Fruit fly (Drosophila melanogaster) whole organism, embryonic: ENCODE measurements around the gene CG14300.
A peak's percentile ranks its signal among the peaks of the same experiment; 100 is the strongest.

Experiments used
- ATbp ChIP-seq: fragments of 200-800 bp; sonication (Bioruptor generic); optimal IDR thresholded peaks from 2 replicates; lab custom pipeline; 2017; ENCODE audit warnings: missing biosample characterization, mild to moderate bottlenecking, missing genetic modification characterization, missing genetic modification reagents
- C15 ChIP-seq: fragments of 200-800 bp; sonication (Bioruptor generic); IDR thresholded peaks from 3 replicates; pipeline ENCODE4 v1.3.6; 2022; ENCODE audit warnings: missing biosample characterization, missing genetic modification characterization
- CG10267 ChIP-seq: fragments of 200-800 bp; sonication (Bioruptor generic); optimal IDR thresholded peaks from 2 replicates; lab custom pipeline; 2018; ENCODE audit warnings: missing biosample characterization, mild to moderate bottlenecking, missing genetic modification characterization, moderate library complexity
- CG11504 ChIP-seq: fragments of 200-800 bp; sonication (Bioruptor generic); optimal IDR thresholded peaks from 3 replicates; lab custom pipeline; 2019; ENCODE audit warnings: missing biosample characterization, mild to moderate bottlenecking, missing genetic modification characterization, moderate library complexity
- CG11723 ChIP-seq: fragments of 200-800 bp; sonication (Bioruptor generic); optimal IDR thresholded peaks from 2 replicates; lab custom pipeline; 2017; ENCODE audit warnings: missing biosample characterization, mild to moderate bottlenecking, missing genetic modification characterization
- CG12659 ChIP-seq: fragments of 200-800 bp; sonication (Bioruptor generic); optimal IDR thresholded peaks from 3 replicates; lab custom pipeline; 2017; ENCODE audit warnings: mild to moderate bottlenecking, missing biosample characterization, missing genetic modification reagents, missing genetic modification characterization
- CG13775 ChIP-seq: fragments of 200-800 bp; sonication (Bioruptor generic); optimal IDR thresholded peaks from 3 replicates; lab custom pipeline; 2017; ENCODE audit warnings: missing biosample characterization, mild to moderate bottlenecking, missing genetic modification characterization
- CG15601 ChIP-seq: fragments of 200-800 bp; sonication (Bioruptor generic); optimal IDR thresholded peaks from 3 replicates; lab custom pipeline; 2019; ENCODE audit warnings: missing biosample characterization, mild to moderate bottlenecking, missing genetic modification characterization, moderate library complexity
- CG16779 ChIP-seq: fragments of 200-800 bp; sonication (Bioruptor generic); IDR thresholded peaks from 2 replicates; pipeline ENCODE4 v1.3.6; 2022; ENCODE audit warnings: missing biosample characterization, missing genetic modification characterization
- CG17186 ChIP-seq: fragments of 200-800 bp; sonication (Bioruptor generic); optimal IDR thresholded peaks from 3 replicates; lab custom pipeline; 2017; ENCODE audit warnings: missing biosample characterization, missing genetic modification reagents, missing genetic modification characterization
- CG18764 ChIP-seq: fragments of 200-800 bp; sonication (Bioruptor generic); optimal IDR thresholded peaks from 3 replicates; lab custom pipeline; 2016; ENCODE audit warnings: missing biosample characterization, missing genetic modification characterization
- CG2120 ChIP-seq: fragments of 200-800 bp; sonication (Bioruptor generic); optimal IDR thresholded peaks from 3 replicates; lab custom pipeline; 2016; ENCODE audit warnings: missing biosample characterization, missing genetic modification characterization
- CG2678 ChIP-seq: fragments of 200-800 bp; sonication (Bioruptor generic); optimal IDR thresholded peaks from 3 replicates; lab custom pipeline; 2019; ENCODE audit warnings: missing biosample characterization, mild to moderate bottlenecking, missing genetic modification characterization, moderate library complexity
- CG32767 ChIP-seq: fragments of 200-800 bp; sonication (Bioruptor generic); IDR thresholded peaks from 2 replicates; pipeline ENCODE4 v1.3.6; 2022; ENCODE audit warnings: missing biosample characterization, missing genetic modification characterization
- CG33213 ChIP-seq: fragments of 200-800 bp; sonication (Bioruptor generic); optimal IDR thresholded peaks from 3 replicates; lab custom pipeline; 2016; ENCODE audit warnings: missing biosample characterization, missing genetic modification characterization
- CG6654 ChIP-seq: fragments of 200-800 bp; sonication (Bioruptor generic); optimal IDR thresholded peaks from 2 replicates; lab custom pipeline; 2017; ENCODE audit warnings: missing biosample characterization, mild to moderate bottlenecking, missing genetic modification characterization
- CG6689 ChIP-seq: fragments of 200-800 bp; sonication (Bioruptor generic); IDR thresholded peaks from 2 replicates; pipeline ENCODE4 v1.3.6; 2022; ENCODE audit warnings: missing biosample characterization, missing genetic modification characterization
- CG7745 ChIP-seq: fragments of 200-800 bp; sonication (Bioruptor generic); optimal IDR thresholded peaks from 2 replicates; lab custom pipeline; 2018; ENCODE audit warnings: missing biosample characterization, mild to moderate bottlenecking, missing genetic modification characterization, moderate library complexity
- CG8924 ChIP-seq: fragments of 200-800 bp; optimal IDR thresholded peaks from 3 replicates; lab custom pipeline; 2019; ENCODE audit warnings: missing biosample characterization, mild to moderate bottlenecking, missing genetic modification characterization, moderate library complexity
- CG9932 ChIP-seq: fragments of 200-800 bp; sonication (Bioruptor generic); IDR thresholded peaks from 2 replicates; pipeline ENCODE4 v1.3.6; 2022; ENCODE audit warnings: missing biosample characterization, missing genetic modification characterization
- Camta ChIP-seq: fragments of 200-800 bp; sonication (Bioruptor generic); optimal IDR thresholded peaks from 2 replicates; lab custom pipeline; 2016; ENCODE audit warnings: missing biosample characterization, missing genetic modification characterization
- Chrac-16 ChIP-seq: fragments of 200-800 bp; sonication (Bioruptor generic); optimal IDR thresholded peaks from 3 replicates; lab custom pipeline; 2016; ENCODE audit warnings: missing biosample characterization, missing genetic modification characterization
- D19B ChIP-seq: fragments of 200-800 bp; sonication (Bioruptor generic); optimal IDR thresholded peaks from 2 replicates; lab custom pipeline; 2017; ENCODE audit warnings: missing biosample characterization, mild to moderate bottlenecking, missing genetic modification characterization
- Myb ChIP-seq: fragments of 200-800 bp; sonication (Bioruptor generic); optimal IDR thresholded peaks from 2 replicates; lab custom pipeline; 2016; ENCODE audit warnings: missing biosample characterization, missing genetic modification characterization
- Side ChIP-seq: fragments of 200-800 bp; sonication (Bioruptor generic); optimal IDR thresholded peaks from 2 replicates; lab custom pipeline; 2016; ENCODE audit warnings: missing biosample characterization, missing genetic modification characterization
- Sry-β ChIP-seq: fragments of 200-800 bp; sonication (Bioruptor generic); optimal IDR thresholded peaks from 2 replicates; lab custom pipeline; 2018; ENCODE audit warnings: missing biosample characterization, mild to moderate bottlenecking, missing genetic modification characterization, moderate library complexity
- abd-A ChIP-seq: fragments of 200-800 bp; sonication (Bioruptor generic); optimal IDR thresholded peaks from 3 replicates; lab custom pipeline; 2019; ENCODE audit warnings: missing biosample characterization, mild to moderate bottlenecking, missing genetic modification characterization, moderate library complexity
- btn ChIP-seq: fragments of 200-800 bp; sonication (Bioruptor generic); optimal IDR thresholded peaks from 2 replicates; lab custom pipeline; 2016; ENCODE audit warnings: missing biosample characterization, missing genetic modification characterization
- crol ChIP-seq: fragments of 200-800 bp; sonication (Bioruptor generic); IDR thresholded peaks from 2 replicates; pipeline ENCODE4 v1.3.6; 2022; ENCODE audit warnings: missing biosample characterization, missing genetic modification characterization
- dan ChIP-seq: fragments of 200-800 bp; sonication (Bioruptor generic); IDR thresholded peaks from 2 replicates; pipeline ENCODE4 v1.3.6; 2022; ENCODE audit warnings: missing biosample characterization, missing genetic modification characterization
- dm ChIP-seq: fragments of 200-800 bp; sonication (Bioruptor generic); optimal IDR thresholded peaks from 3 replicates; lab custom pipeline; 2016; ENCODE audit warnings: missing biosample characterization, missing genetic modification characterization
- ems ChIP-seq: fragments of 200-800 bp; sonication (Bioruptor generic); optimal IDR thresholded peaks from 3 replicates; lab custom pipeline; 2016; ENCODE audit warnings: missing biosample characterization, missing genetic modification characterization
- fru ChIP-seq: fragments of >200 bp; optimal IDR thresholded peaks from 2 replicates; lab custom pipeline; 2017
- ftz-f1 ChIP-seq: fragments of 200-800 bp; sonication (Bioruptor generic); optimal IDR thresholded peaks from 2 replicates; lab custom pipeline; 2016; ENCODE audit warnings: missing biosample characterization, missing genetic modification characterization
- fu2 ChIP-seq: fragments of 200-800 bp; sonication (Bioruptor generic); optimal IDR thresholded peaks from 2 replicates; lab custom pipeline; 2016; ENCODE audit warnings: missing biosample characterization, missing genetic modification characterization
- grn ChIP-seq: fragments of 200-800 bp; sonication (Bioruptor generic); optimal IDR thresholded peaks from 3 replicates; lab custom pipeline; 2017; ENCODE audit warnings: missing biosample characterization, missing genetic modification characterization
- ken ChIP-seq: fragments of 200-800 bp; sonication (Bioruptor generic); IDR thresholded peaks from 3 replicates; pipeline ENCODE4 v1.3.6; 2022; ENCODE audit warnings: missing biosample characterization, missing genetic modification characterization
- lov ChIP-seq, 2 experiments: fragments of 200-800 bp in 1 of 2; fragments of >200 bp in 1 of 2; sonication (Bioruptor generic) in 1 of 2; IDR thresholded peaks in 1 of 2; optimal IDR thresholded peaks in 1 of 2; 2 replicates in 1 of 2; 3 replicates in 1 of 2; pipeline versions ENCODE4 v1.3.6 to Lab custom; 2017 to 2022; ENCODE audit warnings: missing biosample characterization in 1 of 2, missing genetic modification characterization in 1 of 2
- nerfin-1 ChIP-seq: fragments of 200-800 bp; sonication (Bioruptor generic); optimal IDR thresholded peaks from 3 replicates; lab custom pipeline; 2019; ENCODE audit warnings: missing biosample characterization, mild to moderate bottlenecking, missing genetic modification characterization, moderate library complexity
- pan ChIP-seq, 4 experiments: fragments of >200 bp in 3 of 4; fragments of 200-800 bp in 1 of 4; sonication (Bioruptor generic) in 1 of 4; optimal IDR thresholded peaks in 3 of 4; IDR thresholded peaks in 1 of 4; 2 replicates each; pipeline versions ENCODE4 v1.3.6 to Lab custom; 2017 to 2022; ENCODE audit warnings: missing biosample characterization in 2 of 4, missing genetic modification characterization in 2 of 4, mixed read lengths in 1 of 4
- pum ChIP-seq: fragments of 200-800 bp; sonication (Bioruptor generic); optimal IDR thresholded peaks from 2 replicates; lab custom pipeline; 2016; ENCODE audit warnings: missing biosample characterization, missing genetic modification characterization
- ranshi ChIP-seq: fragments of 200-800 bp; sonication (Bioruptor generic); IDR thresholded peaks from 2 replicates; pipeline ENCODE4 v1.3.6; 2022; ENCODE audit warnings: missing biosample characterization, missing genetic modification characterization
- repo ChIP-seq: fragments of 200-800 bp; sonication (Bioruptor generic); optimal IDR thresholded peaks from 2 replicates; lab custom pipeline; 2016; ENCODE audit warnings: missing biosample characterization, missing genetic modification characterization
- schlank ChIP-seq: fragments of 200-800 bp; sonication (Bioruptor generic); optimal IDR thresholded peaks from 2 replicates; lab custom pipeline; 2018; ENCODE audit warnings: missing biosample characterization, mild to moderate bottlenecking, missing genetic modification characterization
- sens ChIP-seq: fragments of 200-800 bp; sonication (Bioruptor generic); peaks from one replicate; lab custom pipeline; 2016; ENCODE audit warnings: missing biosample characterization, missing genetic modification characterization
- sug ChIP-seq: fragments of 200-800 bp; optimal IDR thresholded peaks from 2 replicates; lab custom pipeline; 2019; ENCODE audit warnings: missing biosample characterization, mild to moderate bottlenecking, missing genetic modification characterization, moderate library complexity
- toy ChIP-seq: fragments of 200-800 bp; sonication (Bioruptor generic); IDR thresholded peaks from 2 replicates; pipeline ENCODE4 v1.3.6; 2022; ENCODE audit warnings: missing biosample characterization, missing genetic modification characterization
- vnd ChIP-seq: fragments of 200-800 bp; sonication (Bioruptor generic); IDR thresholded peaks from 3 replicates; pipeline ENCODE4 v1.3.6; 2022; ENCODE audit warnings: missing biosample characterization, missing genetic modification characterization; ENCODE audit not compliant: partially characterized antibody
- vvl ChIP-seq: fragments of 200-800 bp; sonication (Bioruptor generic); IDR thresholded peaks from 2 replicates; pipeline ENCODE4 v1.3.6; 2022; ENCODE audit warnings: missing biosample characterization, missing genetic modification characterization
- wdn ChIP-seq: fragments of 200-800 bp; sonication (Bioruptor generic); IDR thresholded peaks from 2 replicates; pipeline ENCODE4 v1.3.6; 2022; ENCODE audit warnings: missing biosample characterization, missing genetic modification characterization
- wek ChIP-seq: fragments of 200-800 bp; sonication (Bioruptor generic); optimal IDR thresholded peaks from 3 replicates; lab custom pipeline; 2018; ENCODE audit warnings: missing biosample characterization, mild to moderate bottlenecking, missing genetic modification characterization, moderate library complexity
- zfh2 ChIP-seq: fragments of 200-800 bp; sonication (Bioruptor generic); optimal IDR thresholded peaks from 2 replicates; lab custom pipeline; 2016; ENCODE audit warnings: missing biosample characterization, missing genetic modification characterization

Gene CG14300

dm6 chr3R:18677500-18677940 is 16.0 kb downstream of the CG14300 start, which contains the start of the genes dind and CG7706 (continued):
- TF ChIP-seq CG6689 (GFP tag; lab: Robert Waterston, UW) (peak; percentile 45; the same call in 1 of the 2 replicates), CG11723 (GFP tag; lab: Kevin White, UChicago) (no peak), fu2 (GFP tag; lab: Kevin White, UChicago) (no peak), pum (GFP tag; lab: Kevin White, UChicago) (no peak), dan (GFP tag; lab: Robert Waterston, UW) (no peak), pan (optimal IDR thresholded peaks at IDR 0.05; lab: Kevin White, UChicago) (no peak), pan (GFP tag; optimal IDR thresholded peaks at IDR 0.05 in 1 of 2, IDR thresholded peaks at IDR 0.05 in 1 of 2) (no peak), wek (GFP tag; lab: Kevin White, UChicago) (no peak), CG33213 (GFP tag; lab: Kevin White, UChicago) (no peak), CG7745 (tag; lab: Kevin White, UChicago) (peak; percentile 78), btn (no peak), C15 (GFP tag; lab: Robert Waterston, UW) (no peak), CG17186 (GFP tag; lab: Kevin White, UChicago) (no peak), CG18764 (GFP tag; lab: Kevin White, UChicago) (no peak), crol (GFP tag; lab: Robert Waterston, UW) (no peak), CG32767 (GFP tag; lab: Robert Waterston, UW) (no peak), CG13775 (GFP tag; lab: Kevin White, UChicago) (peak; percentile 15), repo (GFP tag; lab: Kevin White, UChicago) (no peak), abd-A (tag; lab: Kevin White, UChicago) (no peak), ftz-f1 (GFP tag; lab: Kevin White, UChicago) (peak; percentile 26), lov (optimal IDR thresholded peaks at IDR 0.05; lab: Kevin White, UChicago) (no peak), lov (GFP tag; IDR thresholded peaks at IDR 0.05; lab: Robert Waterston, UW) (no peak), ems (GFP tag; lab: Kevin White, UChicago) (no peak), vnd (GFP tag; lab: Robert Waterston, UW) (no peak), Camta (GFP tag; lab: Kevin White, UChicago) (no peak), ranshi (GFP tag; lab: Robert Waterston, UW) (no peak), CG9932 (GFP tag; lab: Robert Waterston, UW) (no peak), CG15601 (no peak), CG12659 (peak; percentile 47), ATbp (GFP tag; lab: Kevin White, UChicago) (no peak), Side (GFP tag; lab: Kevin White, UChicago) (no peak), Sry-β (GFP tag; lab: Kevin White, UChicago) (peak; percentile 85), Myb (GFP tag; lab: Kevin White, UChicago) (no peak), CG8924 (tag; lab: Kevin White, UChicago) (peak; percentile 4), CG10267 (tag; lab: Kevin White, UChicago) (peak; percentile 90), grn (GFP tag; lab: Kevin White, UChicago) (no peak), zfh2 (GFP tag; lab: Kevin White, UChicago) (no peak), fru (lab: Kevin White, UChicago) (no peak), CG16779 (GFP tag; lab: Robert Waterston, UW) (no peak), ken (GFP tag; lab: Robert Waterston, UW) (no peak), sens (GFP tag; lab: Kevin White, UChicago) (peak; percentile 78), nerfin-1 (tag; lab: Kevin White, UChicago) (peak; percentile 99), toy (GFP tag; lab: Robert Waterston, UW) (no peak), Chrac-16 (GFP tag; lab: Kevin White, UChicago) (no peak), D19B (no peak), CG2678 (tag; lab: Kevin White, UChicago) (no peak), CG6654 (no peak), CG2120 (GFP tag; lab: Kevin White, UChicago) (peak; percentile 33), vvl (no peak), dm (GFP tag; lab: Kevin White, UChicago) (no peak), schlank (tag; lab: Kevin White, UChicago) (no peak), wdn (GFP tag; lab: Robert Waterston, UW) (no peak), CG11504 (no peak), sug (no peak)
